Worm (Caenorhabditis elegans) whole organism, L2 larva: ENCODE data around the gene ZK697.1.

ENCODE experiments used
- ZK546.5 ChIP-seq: sonication (generic microtip); optimal IDR thresholded peaks from 2 replicates; lab custom pipeline; 2017; ENCODE audit warnings: missing biosample characterization, missing genetic modification characterization
- alr-1 ChIP-seq: fragments of 150-350 bp; optimal IDR thresholded peaks from 2 replicates; lab custom pipeline; 2014; ENCODE audit warnings: missing biosample characterization, missing genetic modification characterization
- aly-2 ChIP-seq: fragments of 150-350 bp; optimal IDR thresholded peaks from 2 replicates; lab custom pipeline; 2014; ENCODE audit warnings: missing biosample characterization, missing genetic modification characterization
- ama-1 ChIP-seq: fragments of 150-350 bp; optimal IDR thresholded peaks from 2 replicates; lab custom pipeline; 2018; ENCODE audit warnings: inconsistent platforms
- blmp-1 ChIP-seq: sonication (generic microtip); optimal IDR thresholded peaks from 2 replicates; lab custom pipeline; 2017; ENCODE audit warnings: missing genetic modification characterization, mild to moderate bottlenecking, missing compliant biosample characterization, antibody characterized with exemption, moderate library complexity; ENCODE audit not compliant: insufficient read depth
- ceh-16 ChIP-seq: fragments of 150-350 bp; optimal IDR thresholded peaks from 2 replicates; lab custom pipeline; 2014; ENCODE audit warnings: missing biosample characterization, missing genetic modification characterization
- ceh-82 ChIP-seq: fragments of 150-350 bp; optimal IDR thresholded peaks from 2 replicates; lab custom pipeline; 2014; ENCODE audit warnings: missing biosample characterization, missing genetic modification characterization
- crh-2 ChIP-seq: sonication (generic microtip); optimal IDR thresholded peaks from 2 replicates; lab custom pipeline; 2017; ENCODE audit warnings: missing biosample characterization, missing genetic modification characterization
- dmd-4 ChIP-seq: sonication (generic microtip); optimal IDR thresholded peaks from 2 replicates; lab custom pipeline; 2017; ENCODE audit warnings: missing biosample characterization, missing genetic modification characterization
- elt-1 ChIP-seq: fragments of 150-350 bp; optimal IDR thresholded peaks from 2 replicates; lab custom pipeline; 2014; ENCODE audit warnings: missing biosample characterization, missing genetic modification characterization
- elt-3 ChIP-seq: sonication (generic microtip); optimal IDR thresholded peaks from 2 replicates; lab custom pipeline; 2017; ENCODE audit warnings: missing biosample characterization, missing genetic modification characterization
- fos-1 ChIP-seq: fragments of 150-350 bp; optimal IDR thresholded peaks from 2 replicates; lab custom pipeline; 2014; ENCODE audit warnings: missing biosample characterization, missing genetic modification characterization
- gmeb-1 ChIP-seq: fragments of 150-350 bp; optimal IDR thresholded peaks from 2 replicates; lab custom pipeline; 2014; ENCODE audit warnings: missing biosample characterization, missing genetic modification characterization
- lin-11 ChIP-seq: fragments of 150-350 bp; sonication (generic microtip); optimal IDR thresholded peaks from 2 replicates; lab custom pipeline; 2014; ENCODE audit warnings: missing biosample characterization, missing genetic modification characterization, inconsistent platforms, mixed read lengths
- lin-13 ChIP-seq: fragments of 150-350 bp; optimal IDR thresholded peaks from 2 replicates; lab custom pipeline; 2014; ENCODE audit warnings: missing biosample characterization, missing genetic modification reagents, missing genetic modification characterization
- lin-39 ChIP-seq: fragments of 150-350 bp; optimal IDR thresholded peaks from 2 replicates; lab custom pipeline; 2014; ENCODE audit warnings: missing biosample characterization, missing genetic modification reagents, missing genetic modification characterization
- lsy-2 ChIP-seq, 2 experiments: fragments of 150-350 bp in 1 of 2; sonication (generic microtip) in 1 of 2; optimal IDR thresholded peaks; 2 replicates each; lab custom pipeline; 2014 to 2017; ENCODE audit warnings: missing biosample characterization in 2 of 2, missing genetic modification characterization in 2 of 2
- mab-5 ChIP-seq: fragments of 150-350 bp; optimal IDR thresholded peaks from 2 replicates; lab custom pipeline; 2014; ENCODE audit warnings: missing biosample characterization, missing genetic modification characterization
- mbf-1 ChIP-seq: sonication (generic microtip); optimal IDR thresholded peaks from 2 replicates; lab custom pipeline; 2017; ENCODE audit warnings: missing biosample characterization, missing genetic modification characterization
- mdl-1 ChIP-seq, 2 experiments: fragments of 150-350 bp in 1 of 2; sonication (generic microtip) in 1 of 2; optimal IDR thresholded peaks; 2 replicates each; lab custom pipeline; 2017; ENCODE audit warnings: missing biosample characterization in 2 of 2, missing genetic modification characterization in 2 of 2
- nhr-10 ChIP-seq: sonication (generic microtip); optimal IDR thresholded peaks from 2 replicates; lab custom pipeline; 2017; ENCODE audit warnings: missing biosample characterization, missing genetic modification characterization
- nhr-11 ChIP-seq: fragments of 150-350 bp; optimal IDR thresholded peaks from 2 replicates; lab custom pipeline; 2014; ENCODE audit warnings: missing biosample characterization, missing genetic modification characterization
- nhr-12 ChIP-seq: fragments of 150-350 bp; optimal IDR thresholded peaks from 2 replicates; lab custom pipeline; 2014; ENCODE audit warnings: missing biosample characterization, missing genetic modification characterization
- nhr-129 ChIP-seq: fragments of 150-350 bp; optimal IDR thresholded peaks from 2 replicates; lab custom pipeline; 2014; ENCODE audit warnings: missing biosample characterization, missing genetic modification characterization
- nhr-21 ChIP-seq: fragments of 150-350 bp; optimal IDR thresholded peaks from 2 replicates; lab custom pipeline; 2014; ENCODE audit warnings: missing biosample characterization, missing genetic modification characterization
- nhr-23 ChIP-seq: fragments of 150-350 bp; optimal IDR thresholded peaks from 2 replicates; lab custom pipeline; 2014; ENCODE audit warnings: missing biosample characterization, missing genetic modification reagents, missing genetic modification characterization
- nhr-237 ChIP-seq: fragments of 150-350 bp; optimal IDR thresholded peaks from 2 replicates; lab custom pipeline; 2014; ENCODE audit warnings: missing biosample characterization, missing genetic modification characterization
- nhr-25 ChIP-seq: fragments of 150-350 bp; sonication (generic microtip); optimal IDR thresholded peaks from 3 replicates; lab custom pipeline; 2014; ENCODE audit warnings: missing biosample characterization, missing genetic modification characterization
- sem-4 ChIP-seq: fragments of 150-350 bp; optimal IDR thresholded peaks from 2 replicates; lab custom pipeline; 2014; ENCODE audit warnings: missing biosample characterization, missing genetic modification reagents, missing genetic modification characterization
- sma-3 ChIP-seq: sonication (generic microtip); optimal IDR thresholded peaks from 2 replicates; lab custom pipeline; 2016; ENCODE audit warnings: missing genetic modification reagents, missing genetic modification characterization, missing compliant biosample characterization
- sma-9 ChIP-seq, 2 experiments: fragments of 150-350 bp in 1 of 2; sonication (generic microtip) in 1 of 2; optimal IDR thresholded peaks; 2 replicates each; lab custom pipeline; 2014 to 2016; ENCODE audit warnings: missing genetic modification characterization in 2 of 2, mild to moderate bottlenecking in 1 of 2, missing biosample characterization in 1 of 2, missing compliant biosample characterization in 1 of 2, missing genetic modification reagents in 1 of 2, moderate library complexity in 1 of 2
- snpc-4 ChIP-seq: fragments of 150-350 bp; optimal IDR thresholded peaks from 2 replicates; lab custom pipeline; 2014; ENCODE audit warnings: missing biosample characterization, missing genetic modification characterization
- unc-55 ChIP-seq: fragments of 150-350 bp; sonication (generic microtip); optimal IDR thresholded peaks from 3 replicates; lab custom pipeline; 2014; ENCODE audit warnings: missing biosample characterization, missing genetic modification reagents, missing genetic modification characterization
- zag-1 ChIP-seq: fragments of 150-350 bp; optimal IDR thresholded peaks from 2 replicates; lab custom pipeline; 2014; ENCODE audit warnings: missing biosample characterization, missing genetic modification characterization
- ztf-1 ChIP-seq: fragments of 200-800 bp; sonication (Bioruptor generic); conservative IDR thresholded peaks from 2 replicates; pipeline ENCODE4 v1.3.6; 2022; ENCODE audit warnings: missing genetic modification characterization, missing compliant biosample characterization
- ztf-11 ChIP-seq: sonication (generic microtip); optimal IDR thresholded peaks from 2 replicates; lab custom pipeline; 2017; ENCODE audit warnings: missing biosample characterization, missing genetic modification characterization

The ZK697.1 gene

ce11 chrV:1752496-1752895 lies at the start of gene ZK697.1:
Gene ZK697.1, plus strand, starts transcription at chrV:1752796.
- TF ChIP-seq nhr-11 (tag; lab: Kevin White, UChicago) (no peak), fos-1 (tag; lab: Kevin White, UChicago) (no peak), ceh-16 (tag; lab: Kevin White, UChicago) (no peak), nhr-25 (tag; lab: Kevin White, UChicago) (no peak), nhr-21 (tag; lab: Kevin White, UChicago) (no peak), lin-13 (GFP tag; lab: Kevin White, UChicago) (no peak), ztf-1 (no peak), nhr-10 (tag; lab: Kevin White, UChicago) (no peak), snpc-4 (no peak), elt-1 (no peak), lsy-2 (tag; optimal IDR thresholded peaks at IDR 0.05; lab: Kevin White, UChicago) (no peak), gmeb-1 (tag; lab: Kevin White, UChicago) (no peak), mdl-1 (tag; optimal IDR thresholded peaks at IDR 0.05; lab: Kevin White, UChicago) (no peak), lin-39 (tag; lab: Kevin White, UChicago) (no peak), nhr-237 (tag; lab: Kevin White, UChicago) (no peak), nhr-129 (tag; lab: Kevin White, UChicago) (no peak), zag-1 (no peak), aly-2 (tag; lab: Kevin White, UChicago) (no peak)

- no peak for TF ChIP-seq crh-2 (tag; lab: Kevin White, UChicago)
- no peak for TF ChIP-seq nhr-10 (tag; lab: Kevin White, UChicago)
- no peak for TF ChIP-seq nhr-25 (tag; lab: Kevin White, UChicago)
- TF ChIP-seq ama-1, result no peak
- TF ChIP-seq mbf-1 (tag; lab: Kevin White, UChicago), result no peak
These were observed 44.2 kb upstream of the ZK697.1 start, which contains the start of gene srw-99 for ce11 chrV:1708441-1708840. Gene srw-99, plus strand, starts transcription at chrV:1708741.

ce11 chrV:1710909-1711308 lies 41.7 kb upstream of the ZK697.1 start, which contains the start of gene srw-100:
Gene srw-100, plus strand, starts transcription at chrV:1711209.
- TF ChIP-seq lsy-2 (tag; optimal IDR thresholded peaks at IDR 0.05; lab: Kevin White, UChicago) (no peak), nhr-23 (tag; lab: Kevin White, UChicago) (no peak), aly-2 (tag; lab: Kevin White, UChicago) (no peak), sem-4 (no peak), snpc-4 (no peak), zag-1 (no peak), ztf-11 (no peak), elt-3 (no peak), ZK546.5 (tag; lab: Kevin White, UChicago) (no peak)
- TF ChIP-seq, all 48 proteins: peak for 0

- TF ChIP-seq lsy-2 (tag; optimal IDR thresholded peaks at IDR 0.05; lab: Kevin White, UChicago), result no peak
- no peak for TF ChIP-seq ceh-16 (tag; lab: Kevin White, UChicago)
- TF ChIP-seq mdl-1 (tag; optimal IDR thresholded peaks at IDR 0.05; lab: Kevin White, UChicago), result no peak
- TF ChIP-seq nhr-23 (tag; lab: Kevin White, UChicago), result no peak
- TF ChIP-seq nhr-12 (tag; lab: Kevin White, UChicago), result no peak
- no peak for TF ChIP-seq mab-5 (tag; lab: Kevin White, UChicago)
- no peak for TF ChIP-seq blmp-1 (tag; lab: Kevin White, UChicago)
- TF ChIP-seq unc-55 (GFP tag; lab: Kevin White, UChicago), result no peak
- TF ChIP-seq sem-4, result no peak
- no peak for TF ChIP-seq sma-3 (GFP tag; lab: Kevin White, UChicago)
These were observed 35.7 kb upstream of the ZK697.1 start, which contains the start of gene srw-103 for ce11 chrV:1716892-1717291. Gene srw-103, plus strand, starts transcription at chrV:1717192.

ce11 chrV:1718232-1718631 lies 34.4 kb upstream of the ZK697.1 start:
- TF ChIP-seq unc-55 (GFP tag; lab: Kevin White, UChicago), result no peak
- TF ChIP-seq mbf-1 (tag; lab: Kevin White, UChicago), result no peak
- TF ChIP-seq crh-2 (tag; lab: Kevin White, UChicago), result no peak
- TF ChIP-seq ceh-82 (tag; lab: Kevin White, UChicago), result no peak
- TF ChIP-seq ceh-16 (tag; lab: Kevin White, UChicago), result no peak
- TF ChIP-seq sma-3 (GFP tag; lab: Kevin White, UChicago), result no peak
- TF ChIP-seq elt-3, result no peak
- TF ChIP-seq alr-1, result no peak
- no peak for TF ChIP-seq nhr-10 (tag; lab: Kevin White, UChicago)
- no peak for TF ChIP-seq dmd-4
- no peak for TF ChIP-seq nhr-129 (tag; lab: Kevin White, UChicago)
- no peak for TF ChIP-seq fos-1 (tag; lab: Kevin White, UChicago)
- no peak for TF ChIP-seq lin-11 (tag; lab: Kevin White, UChicago)
- no peak for TF ChIP-seq sma-9 (GFP tag; optimal IDR thresholded peaks at IDR 0.05; lab: Kevin White, UChicago)
- TF ChIP-seq sma-9 (tag; optimal IDR thresholded peaks at IDR 0.05; lab: Kevin White, UChicago), result no peak
